Fruit fly (Drosophila melanogaster) Kc167 (cell line): ENCODE measurements around the gene Slob.

ENCODE experiments used
- Myc ChIP-seq: fragments of >200 bp; optimal IDR thresholded peaks from 2 replicates; lab custom pipeline; 2017; ENCODE audit warnings: missing external identifiers
- Sin3A ChIP-seq: fragments of >200 bp; optimal IDR thresholded peaks from 2 replicates; lab custom pipeline; 2018; ENCODE audit warnings: missing external identifiers
- h ChIP-seq: fragments of >200 bp; optimal IDR thresholded peaks from 3 replicates; lab custom pipeline; 2018; ENCODE audit warnings: missing external identifiers
- insv ChIP-seq: fragments of >200 bp; optimal IDR thresholded peaks from 3 replicates; lab custom pipeline; 2018; ENCODE audit warnings: missing external identifiers
- psq ChIP-seq: fragments of >200 bp; optimal IDR thresholded peaks from 2 replicates; lab custom pipeline; 2017; ENCODE audit warnings: missing external identifiers
- ttk ChIP-seq: sonication (Bioruptor generic); optimal IDR thresholded peaks from 2 replicates; lab custom pipeline; 2017; ENCODE audit warnings: missing external identifiers

DNA sequence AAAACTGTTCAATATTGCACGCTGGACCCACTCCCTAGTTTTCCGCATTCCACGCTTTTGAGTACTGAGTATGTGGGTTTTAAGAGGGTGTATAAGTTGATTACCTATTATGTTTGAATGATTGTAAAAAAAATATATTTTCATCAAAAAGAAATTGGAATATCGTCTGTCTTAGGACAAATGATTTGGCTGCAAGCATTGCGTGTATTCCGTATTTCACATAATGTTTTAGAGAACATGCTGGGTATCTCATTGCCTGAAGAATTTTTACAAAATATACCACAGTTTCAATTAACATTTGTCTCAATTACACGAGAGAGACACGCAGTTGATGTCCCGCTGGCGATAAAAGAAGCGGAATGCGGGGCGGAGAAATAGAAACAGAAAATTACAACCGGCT, 42.1 kb downstream of the Slob start:
- TF ChIP-seq Sin3A (lab: Kevin White, UChicago), result no peak
- TF ChIP-seq psq (lab: Kevin White, UChicago), result no peak
- no peak for TF ChIP-seq insv (lab: Kevin White, UChicago)
- TF ChIP-seq Myc, result no peak
- no peak for TF ChIP-seq h (lab: Kevin White, UChicago)
- no peak for TF ChIP-seq ttk
